Fruit fly (Drosophila melanogaster): Measurements from ENCODE around the gene Ir85a.

DNA sequence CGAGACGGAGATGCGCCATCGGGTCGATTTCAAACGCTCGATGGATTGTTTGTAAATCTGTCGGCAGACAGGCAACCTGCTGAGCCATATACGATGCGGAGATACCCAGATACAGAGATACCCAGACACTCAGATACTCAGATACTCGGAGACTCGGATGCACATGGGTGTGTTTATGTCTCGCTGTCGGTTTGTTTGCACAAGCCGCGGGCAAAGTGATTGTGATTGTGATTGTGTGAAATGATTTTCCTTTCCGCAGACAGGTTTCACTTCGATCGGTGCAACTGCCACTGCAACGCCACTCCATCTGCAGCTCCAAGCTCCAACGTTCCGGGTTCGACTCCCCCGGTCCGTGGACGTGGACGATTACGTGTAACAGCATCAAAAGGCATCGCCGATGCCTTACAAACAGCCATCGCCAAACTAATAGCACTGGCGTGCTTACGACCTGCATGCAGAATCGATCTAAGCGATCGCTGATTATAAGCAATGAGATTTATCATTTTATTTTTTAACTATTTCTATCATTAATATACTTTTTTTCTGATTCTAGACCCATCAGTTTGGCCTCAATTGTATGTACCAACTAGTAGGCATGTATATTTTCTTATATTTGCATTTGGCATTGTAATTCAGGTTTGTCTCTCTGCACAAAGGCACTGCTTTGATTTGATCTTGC, 5.6 kb upstream of the Ir85a start:
- peak; percentile 35 for TF ChIP-seq jing (GFP tag; optimal IDR thresholded peaks at IDR 0.05)
- TF ChIP-seq nau (GFP tag; optimal IDR thresholded peaks at IDR 0.05), result no peak
- no peak for TF ChIP-seq crp (GFP tag; optimal IDR thresholded peaks at IDR 0.05)
- peak; percentile 62 for TF ChIP-seq CG17829 (tag; optimal IDR thresholded peaks at IDR 0.05)
- no peak for TF ChIP-seq cato (GFP tag; optimal IDR thresholded peaks at IDR 0.05; ENCODE audit: borderline replicate concordance)
- TF ChIP-seq croc (GFP tag; conservative IDR thresholded peaks at IDR 0.05), result 0 out of 3 replicates have a peak, but pooled peaks have one; percentile 45
- no peak for TF ChIP-seq Fer3 (tag; optimal IDR thresholded peaks at IDR 0.05)
- TF ChIP-seq CG9932 (GFP tag; IDR thresholded peaks at IDR 0.05), result no peak
- TF ChIP-seq ab (GFP tag; optimal IDR thresholded peaks at IDR 0.05), result no peak
- TF ChIP-seq Oli (tag; optimal IDR thresholded peaks at IDR 0.05), result peak; percentile 62

All from whole organism, embryonic.